Worm (Caenorhabditis elegans) whole organism, L2 larva: ENCODE results near the gene ZK897.10.
A peak's percentile ranks its signal among the peaks of the same experiment; 100 is the strongest.

Experiments
- C34F6.9 ChIP-seq: fragments of 150-350 bp; optimal IDR thresholded peaks from 2 replicates; lab custom pipeline; 2014; ENCODE audit warnings: missing biosample characterization, missing genetic modification characterization
- F13H6.1 ChIP-seq: sonication (generic microtip); optimal IDR thresholded peaks from 2 replicates; lab custom pipeline; 2016; ENCODE audit warnings: missing genetic modification characterization, missing compliant biosample characterization
- R02D3.7 ChIP-seq: fragments of 150-350 bp; optimal IDR thresholded peaks from 2 replicates; lab custom pipeline; 2014; ENCODE audit warnings: missing biosample characterization, missing genetic modification characterization
- Y55F3AM.14 ChIP-seq: fragments of 200-800 bp; sonication (Bioruptor generic); optimal IDR thresholded peaks from 2 replicates; lab custom pipeline; 2018; ENCODE audit warnings: mild to moderate bottlenecking, missing genetic modification characterization, missing compliant biosample characterization
- ZK546.5 ChIP-seq: sonication (generic microtip); optimal IDR thresholded peaks from 2 replicates; lab custom pipeline; 2017; ENCODE audit warnings: missing biosample characterization, missing genetic modification characterization
- alr-1 ChIP-seq: fragments of 150-350 bp; optimal IDR thresholded peaks from 2 replicates; lab custom pipeline; 2014; ENCODE audit warnings: missing biosample characterization, missing genetic modification characterization
- aly-2 ChIP-seq: fragments of 150-350 bp; optimal IDR thresholded peaks from 2 replicates; lab custom pipeline; 2014; ENCODE audit warnings: missing biosample characterization, missing genetic modification characterization
- ama-1 ChIP-seq: fragments of 150-350 bp; optimal IDR thresholded peaks from 2 replicates; lab custom pipeline; 2018; ENCODE audit warnings: inconsistent platforms
- blmp-1 ChIP-seq: sonication (generic microtip); optimal IDR thresholded peaks from 2 replicates; lab custom pipeline; 2017; ENCODE audit warnings: missing genetic modification characterization, mild to moderate bottlenecking, missing compliant biosample characterization, antibody characterized with exemption, moderate library complexity; ENCODE audit not compliant: insufficient read depth
- ceh-16 ChIP-seq: fragments of 150-350 bp; optimal IDR thresholded peaks from 2 replicates; lab custom pipeline; 2014; ENCODE audit warnings: missing biosample characterization, missing genetic modification characterization
- ceh-82 ChIP-seq: fragments of 150-350 bp; optimal IDR thresholded peaks from 2 replicates; lab custom pipeline; 2014; ENCODE audit warnings: missing biosample characterization, missing genetic modification characterization
- crh-2 ChIP-seq: sonication (generic microtip); optimal IDR thresholded peaks from 2 replicates; lab custom pipeline; 2017; ENCODE audit warnings: missing biosample characterization, missing genetic modification characterization
- dmd-4 ChIP-seq: sonication (generic microtip); optimal IDR thresholded peaks from 2 replicates; lab custom pipeline; 2017; ENCODE audit warnings: missing biosample characterization, missing genetic modification characterization
- egl-27 ChIP-seq: sonication (generic microtip); optimal IDR thresholded peaks from 3 replicates; lab custom pipeline; 2017; ENCODE audit warnings: missing biosample characterization, missing genetic modification reagents, missing genetic modification characterization
- elt-1 ChIP-seq: fragments of 150-350 bp; optimal IDR thresholded peaks from 2 replicates; lab custom pipeline; 2014; ENCODE audit warnings: missing biosample characterization, missing genetic modification characterization
- elt-3 ChIP-seq: sonication (generic microtip); optimal IDR thresholded peaks from 2 replicates; lab custom pipeline; 2017; ENCODE audit warnings: missing biosample characterization, missing genetic modification characterization
- fos-1 ChIP-seq: fragments of 150-350 bp; optimal IDR thresholded peaks from 2 replicates; lab custom pipeline; 2014; ENCODE audit warnings: missing biosample characterization, missing genetic modification characterization
- gmeb-1 ChIP-seq: fragments of 150-350 bp; optimal IDR thresholded peaks from 2 replicates; lab custom pipeline; 2014; ENCODE audit warnings: missing biosample characterization, missing genetic modification characterization
- lin-11 ChIP-seq: fragments of 150-350 bp; sonication (generic microtip); optimal IDR thresholded peaks from 2 replicates; lab custom pipeline; 2014; ENCODE audit warnings: missing biosample characterization, missing genetic modification characterization, inconsistent platforms, mixed read lengths
- lin-13 ChIP-seq: fragments of 150-350 bp; optimal IDR thresholded peaks from 2 replicates; lab custom pipeline; 2014; ENCODE audit warnings: missing biosample characterization, missing genetic modification reagents, missing genetic modification characterization
- lin-39 ChIP-seq: fragments of 150-350 bp; optimal IDR thresholded peaks from 2 replicates; lab custom pipeline; 2014; ENCODE audit warnings: missing biosample characterization, missing genetic modification reagents, missing genetic modification characterization
- lsy-2 ChIP-seq, 2 experiments: fragments of 150-350 bp in 1 of 2; sonication (generic microtip) in 1 of 2; optimal IDR thresholded peaks; 2 replicates each; lab custom pipeline; 2014 to 2017; ENCODE audit warnings: missing biosample characterization in 2 of 2, missing genetic modification characterization in 2 of 2
- mab-5 ChIP-seq: fragments of 150-350 bp; optimal IDR thresholded peaks from 2 replicates; lab custom pipeline; 2014; ENCODE audit warnings: missing biosample characterization, missing genetic modification characterization
- mbf-1 ChIP-seq: sonication (generic microtip); optimal IDR thresholded peaks from 2 replicates; lab custom pipeline; 2017; ENCODE audit warnings: missing biosample characterization, missing genetic modification characterization
- mdl-1 ChIP-seq, 2 experiments: fragments of 150-350 bp in 1 of 2; sonication (generic microtip) in 1 of 2; optimal IDR thresholded peaks; 2 replicates each; lab custom pipeline; 2017; ENCODE audit warnings: missing biosample characterization in 2 of 2, missing genetic modification characterization in 2 of 2
- nhr-10 ChIP-seq: sonication (generic microtip); optimal IDR thresholded peaks from 2 replicates; lab custom pipeline; 2017; ENCODE audit warnings: missing biosample characterization, missing genetic modification characterization
- nhr-11 ChIP-seq: fragments of 150-350 bp; optimal IDR thresholded peaks from 2 replicates; lab custom pipeline; 2014; ENCODE audit warnings: missing biosample characterization, missing genetic modification characterization
- nhr-12 ChIP-seq: fragments of 150-350 bp; optimal IDR thresholded peaks from 2 replicates; lab custom pipeline; 2014; ENCODE audit warnings: missing biosample characterization, missing genetic modification characterization
- nhr-129 ChIP-seq: fragments of 150-350 bp; optimal IDR thresholded peaks from 2 replicates; lab custom pipeline; 2014; ENCODE audit warnings: missing biosample characterization, missing genetic modification characterization
- nhr-21 ChIP-seq: fragments of 150-350 bp; optimal IDR thresholded peaks from 2 replicates; lab custom pipeline; 2014; ENCODE audit warnings: missing biosample characterization, missing genetic modification characterization
- nhr-23 ChIP-seq: fragments of 150-350 bp; optimal IDR thresholded peaks from 2 replicates; lab custom pipeline; 2014; ENCODE audit warnings: missing biosample characterization, missing genetic modification reagents, missing genetic modification characterization
- nhr-237 ChIP-seq: fragments of 150-350 bp; optimal IDR thresholded peaks from 2 replicates; lab custom pipeline; 2014; ENCODE audit warnings: missing biosample characterization, missing genetic modification characterization
- nhr-25 ChIP-seq: fragments of 150-350 bp; sonication (generic microtip); optimal IDR thresholded peaks from 3 replicates; lab custom pipeline; 2014; ENCODE audit warnings: missing biosample characterization, missing genetic modification characterization
- nhr-6 ChIP-seq: fragments of 150-350 bp; optimal IDR thresholded peaks from 2 replicates; lab custom pipeline; 2014; ENCODE audit warnings: missing biosample characterization, missing genetic modification characterization
- nhr-77 ChIP-seq: fragments of 150-350 bp; optimal IDR thresholded peaks from 2 replicates; lab custom pipeline; 2014; ENCODE audit warnings: missing biosample characterization, missing genetic modification characterization
- peb-1 ChIP-seq: fragments of 150-350 bp; optimal IDR thresholded peaks from 2 replicates; lab custom pipeline; 2014; ENCODE audit warnings: missing biosample characterization, missing genetic modification characterization
- sem-4 ChIP-seq: fragments of 150-350 bp; optimal IDR thresholded peaks from 2 replicates; lab custom pipeline; 2014; ENCODE audit warnings: missing biosample characterization, missing genetic modification reagents, missing genetic modification characterization
- skn-1 ChIP-seq: sonication (generic microtip); optimal IDR thresholded peaks from 2 replicates; lab custom pipeline; 2017; ENCODE audit warnings: missing biosample characterization, missing genetic modification characterization
- sma-3 ChIP-seq: sonication (generic microtip); optimal IDR thresholded peaks from 2 replicates; lab custom pipeline; 2016; ENCODE audit warnings: missing genetic modification reagents, missing genetic modification characterization, missing compliant biosample characterization
- sma-9 ChIP-seq, 2 experiments: fragments of 150-350 bp in 1 of 2; sonication (generic microtip) in 1 of 2; optimal IDR thresholded peaks; 2 replicates each; lab custom pipeline; 2014 to 2016; ENCODE audit warnings: missing genetic modification characterization in 2 of 2, mild to moderate bottlenecking in 1 of 2, missing biosample characterization in 1 of 2, missing compliant biosample characterization in 1 of 2, missing genetic modification reagents in 1 of 2, moderate library complexity in 1 of 2
- snpc-4 ChIP-seq: fragments of 150-350 bp; optimal IDR thresholded peaks from 2 replicates; lab custom pipeline; 2014; ENCODE audit warnings: missing biosample characterization, missing genetic modification characterization
- unc-39 ChIP-seq: fragments of 150-350 bp; optimal IDR thresholded peaks from 2 replicates; lab custom pipeline; 2014; ENCODE audit warnings: missing biosample characterization, missing genetic modification characterization
- unc-55 ChIP-seq: fragments of 150-350 bp; sonication (generic microtip); optimal IDR thresholded peaks from 3 replicates; lab custom pipeline; 2014; ENCODE audit warnings: missing biosample characterization, missing genetic modification reagents, missing genetic modification characterization
- unc-62 ChIP-seq: fragments of 150-350 bp; optimal IDR thresholded peaks from 2 replicates; lab custom pipeline; 2014; ENCODE audit warnings: missing biosample characterization, missing genetic modification reagents, missing genetic modification characterization
- zag-1 ChIP-seq: fragments of 150-350 bp; optimal IDR thresholded peaks from 2 replicates; lab custom pipeline; 2014; ENCODE audit warnings: missing biosample characterization, missing genetic modification characterization
- ztf-1 ChIP-seq: fragments of 200-800 bp; sonication (Bioruptor generic); conservative IDR thresholded peaks from 2 replicates; pipeline ENCODE4 v1.3.6; 2022; ENCODE audit warnings: missing genetic modification characterization, missing compliant biosample characterization
- ztf-11 ChIP-seq: sonication (generic microtip); optimal IDR thresholded peaks from 2 replicates; lab custom pipeline; 2017; ENCODE audit warnings: missing biosample characterization, missing genetic modification characterization
- ztf-4 ChIP-seq: fragments of 150-350 bp; optimal IDR thresholded peaks from 2 replicates; lab custom pipeline; 2014; ENCODE audit warnings: missing biosample characterization, missing genetic modification characterization

ZK897.10 gene

ce11 chrIV:12721106-12721505 is 44.0 kb upstream of the ZK897.10 start, which contains the start of gene T23F6.2:
Gene T23F6.2 (plus strand): TSS chrIV:12721356.
- no peak for TF ChIP-seq Y55F3AM.14
- no peak for TF ChIP-seq C34F6.9 (tag; lab: Kevin White, UChicago)
- no peak for TF ChIP-seq mdl-1 (tag; optimal IDR thresholded peaks at IDR 0.05; lab: Kevin White, UChicago)
- TF ChIP-seq R02D3.7: no peak
- no peak for TF ChIP-seq F13H6.1 (tag; lab: Kevin White, UChicago)
- TF ChIP-seq lin-11: no peak
- TF ChIP-seq gmeb-1 (tag; lab: Kevin White, UChicago): no peak
- no peak for TF ChIP-seq snpc-4
- no peak for TF ChIP-seq ztf-1
- TF ChIP-seq peb-1 (tag; lab: Kevin White, UChicago): no peak
- no peak for TF ChIP-seq nhr-21
- TF ChIP-seq, all 48 proteins: peak for 0

DNA sequence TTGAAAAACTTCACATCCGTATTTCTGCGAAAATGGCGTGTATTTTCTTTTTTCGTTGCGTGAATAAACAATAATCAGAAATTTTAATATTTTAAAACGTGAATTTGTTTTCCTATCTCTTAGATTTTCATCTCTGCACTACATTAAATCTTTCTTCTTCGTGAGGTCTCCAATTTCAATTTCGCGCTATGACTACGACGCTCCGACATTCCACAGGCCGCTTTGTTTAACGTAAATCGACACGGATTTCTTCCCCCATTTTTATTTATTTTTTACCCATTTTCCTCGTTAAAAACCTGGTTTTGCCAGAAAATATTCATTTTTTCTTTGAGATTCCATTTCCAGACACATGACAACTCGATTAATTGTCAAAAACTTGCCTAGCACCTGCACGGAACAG is 40.5 kb upstream of the ZK897.10 start, which contains the start of the genes T23F6.3 and rbd-1:
Gene T23F6.3 (minus strand): TSS at position 120 of the 400 bp plus-strand sequence.
Gene rbd-1 (plus strand): TSS at position 346 of the 400 bp plus-strand sequence.
- TF ChIP-seq unc-55 (GFP tag; lab: Kevin White, UChicago) (peak; percentile 95), mdl-1 (tag; optimal IDR thresholded peaks at IDR 0.05; lab: Kevin White, UChicago) (peak in 1 of 2 experiments; percentile 27), gmeb-1 (tag; lab: Kevin White, UChicago) (peak; percentile 100), blmp-1 (tag; lab: Kevin White, UChicago) (no peak), mab-5 (tag; lab: Kevin White, UChicago) (peak; percentile 84), nhr-129 (tag; lab: Kevin White, UChicago) (peak; percentile 89), nhr-237 (tag; lab: Kevin White, UChicago) (peak; percentile 80), nhr-11 (tag; lab: Kevin White, UChicago) (no peak), crh-2 (tag; lab: Kevin White, UChicago) (peak; percentile 90), nhr-21 (peak; percentile 83), peb-1 (tag; lab: Kevin White, UChicago) (no peak), elt-3 (tag; lab: Kevin White, UChicago) (no peak), unc-62 (no peak), ZK546.5 (tag; lab: Kevin White, UChicago) (peak; percentile 35), nhr-10 (tag; lab: Kevin White, UChicago) (no peak), ztf-1 (no peak), aly-2 (tag; lab: Kevin White, UChicago) (no peak), nhr-6 (tag; lab: Kevin White, UChicago) (peak; percentile 78), fos-1 (peak; percentile 51), lin-11 (peak; percentile 69), R02D3.7 (peak; percentile 98), zag-1 (tag; lab: Kevin White, UChicago) (peak; percentile 61), nhr-12 (tag; lab: Kevin White, UChicago) (peak; percentile 24), ceh-82 (tag; lab: Kevin White, UChicago) (peak; percentile 72), sma-9 (GFP tag; optimal IDR thresholded peaks at IDR 0.05; lab: Kevin White, UChicago) (peak; percentile 94), sma-9 (tag; optimal IDR thresholded peaks at IDR 0.05; lab: Kevin White, UChicago) (no peak), ceh-16 (tag; lab: Kevin White, UChicago) (no peak), ztf-4 (tag; lab: Kevin White, UChicago) (peak; percentile 74), F13H6.1 (tag; lab: Kevin White, UChicago) (peak; percentile 89), mbf-1 (tag; lab: Kevin White, UChicago) (no peak), dmd-4 (no peak), ama-1 (lab: Kevin White, UChicago) (no peak), ztf-11 (tag; lab: Kevin White, UChicago) (no peak), alr-1 (tag; lab: Kevin White, UChicago) (no peak), unc-39 (tag; lab: Kevin White, UChicago) (no peak), nhr-25 (tag; lab: Kevin White, UChicago) (peak; percentile 83), skn-1 (tag; lab: Kevin White, UChicago) (no peak), nhr-77 (no peak), egl-27 (tag; lab: Kevin White, UChicago) (peak; percentile 86), sem-4 (tag; lab: Kevin White, UChicago) (peak; percentile 61), Y55F3AM.14 (no peak), snpc-4 (peak; percentile 76), lin-39 (no peak), lin-13 (peak; percentile 89), sma-3 (GFP tag; lab: Kevin White, UChicago) (peak; percentile 95), elt-1 (tag; lab: Kevin White, UChicago) (no peak), lsy-2 (tag; optimal IDR thresholded peaks at IDR 0.05; lab: Kevin White, UChicago) (peak; percentile 86 to 93), C34F6.9 (tag; lab: Kevin White, UChicago) (peak; percentile 87), nhr-23 (tag; lab: Kevin White, UChicago) (no peak)
